Fruit fly (Drosophila melanogaster) whole organism, embryonic: ENCODE measurements around the gene DEF8.

ENCODE experiments used
- Asciz ChIP-seq: fragments of 200-800 bp; sonication (Bioruptor generic); optimal IDR thresholded peaks from 2 replicates; lab custom pipeline; 2017; ENCODE audit warnings: missing biosample characterization, mild to moderate bottlenecking, missing genetic modification characterization, missing genetic modification reagents
- Bdp1 ChIP-seq: fragments of 200-800 bp; sonication (Bioruptor generic); optimal IDR thresholded peaks from 3 replicates; lab custom pipeline; 2016; ENCODE audit warnings: missing biosample characterization, missing genetic modification characterization
- Bgb ChIP-seq: fragments of 200-800 bp; sonication (Bioruptor generic); IDR thresholded peaks from 2 replicates; pipeline ENCODE4 v1.3.6; 2022; ENCODE audit warnings: missing biosample characterization, missing genetic modification characterization; ENCODE audit not compliant: partially characterized antibody
- CG12104 ChIP-seq: fragments of 200-800 bp; sonication (Bioruptor generic); optimal IDR thresholded peaks from 3 replicates; lab custom pipeline; 2016; ENCODE audit warnings: missing biosample characterization, missing genetic modification characterization
- CG12219 ChIP-seq: fragments of 200-800 bp; sonication (Bioruptor generic); optimal IDR thresholded peaks from 3 replicates; lab custom pipeline; 2018; ENCODE audit warnings: missing biosample characterization, mild to moderate bottlenecking, missing genetic modification characterization
- CG12391 ChIP-seq: fragments of 200-800 bp; sonication (Bioruptor generic); optimal IDR thresholded peaks from 3 replicates; lab custom pipeline; 2018; ENCODE audit warnings: missing biosample characterization, mild to moderate bottlenecking, missing genetic modification characterization, moderate library complexity
- CG12659 ChIP-seq: fragments of 200-800 bp; sonication (Bioruptor generic); optimal IDR thresholded peaks from 3 replicates; lab custom pipeline; 2017; ENCODE audit warnings: mild to moderate bottlenecking, missing biosample characterization, missing genetic modification reagents, missing genetic modification characterization
- CG12744 ChIP-seq: fragments of 200-800 bp; sonication (Bioruptor generic); optimal IDR thresholded peaks from 2 replicates; lab custom pipeline; 2016; ENCODE audit warnings: missing biosample characterization, missing genetic modification characterization
- CG12769 ChIP-seq: fragments of 200-800 bp; sonication (Bioruptor generic); optimal IDR thresholded peaks from 2 replicates; lab custom pipeline; 2019; ENCODE audit warnings: missing biosample characterization, mild to moderate bottlenecking, missing genetic modification characterization, moderate library complexity
- CG14441 ChIP-seq: fragments of 200-800 bp; sonication (Bioruptor generic); IDR thresholded peaks from 2 replicates; pipeline ENCODE4 v1.3.6; 2022; ENCODE audit warnings: missing biosample characterization, missing genetic modification characterization
- CG14965 ChIP-seq: fragments of 200-800 bp; sonication (Bioruptor generic); optimal IDR thresholded peaks from 2 replicates; lab custom pipeline; 2016; ENCODE audit warnings: missing biosample characterization, missing genetic modification characterization, borderline replicate concordance
- CG15479 ChIP-seq: fragments of 200-800 bp; sonication (Bioruptor generic); optimal IDR thresholded peaks from 3 replicates; lab custom pipeline; 2019; ENCODE audit warnings: missing biosample characterization, mild to moderate bottlenecking, missing genetic modification characterization, moderate library complexity
- CG17328 ChIP-seq: fragments of 200-800 bp; sonication (Bioruptor generic); IDR thresholded peaks from 2 replicates; pipeline ENCODE4 v1.3.6; 2022; ENCODE audit warnings: missing biosample characterization, missing genetic modification characterization
- CG2678 ChIP-seq: fragments of 200-800 bp; sonication (Bioruptor generic); optimal IDR thresholded peaks from 3 replicates; lab custom pipeline; 2019; ENCODE audit warnings: missing biosample characterization, mild to moderate bottlenecking, missing genetic modification characterization, moderate library complexity
- CG31441 ChIP-seq: fragments of 200-800 bp; sonication (Bioruptor generic); IDR thresholded peaks from 2 replicates; pipeline ENCODE4 v1.3.6; 2022; ENCODE audit warnings: missing biosample characterization, missing genetic modification characterization
- CG32772 ChIP-seq: fragments of 200-800 bp; sonication (Bioruptor generic); IDR thresholded peaks from 2 replicates; pipeline ENCODE4 v1.3.6; 2022; ENCODE audit warnings: missing biosample characterization, missing genetic modification characterization
- CG4424 ChIP-seq: fragments of 200-800 bp; sonication (Bioruptor generic); optimal IDR thresholded peaks from 3 replicates; lab custom pipeline; 2016; ENCODE audit warnings: missing biosample characterization, missing genetic modification characterization
- CG6175 ChIP-seq: fragments of 200-800 bp; sonication (Bioruptor generic); IDR thresholded peaks from 3 replicates; pipeline ENCODE4 v1.3.6; 2022; ENCODE audit warnings: missing biosample characterization, missing genetic modification characterization
- CG6254 ChIP-seq: fragments of 200-800 bp; sonication (Bioruptor generic); optimal IDR thresholded peaks from 3 replicates; lab custom pipeline; 2017; ENCODE audit warnings: mild to moderate bottlenecking, missing biosample characterization, missing genetic modification reagents, missing genetic modification characterization
- Dip3 ChIP-seq: fragments of 200-800 bp; sonication (Bioruptor generic); optimal IDR thresholded peaks from 3 replicates; lab custom pipeline; 2016; ENCODE audit warnings: missing biosample characterization, missing genetic modification characterization
- Elba2 ChIP-seq: fragments of 200-800 bp; sonication (Bioruptor generic); optimal IDR thresholded peaks from 3 replicates; lab custom pipeline; 2016; ENCODE audit warnings: missing biosample characterization, missing genetic modification characterization
- GATAe ChIP-seq: fragments of 200-800 bp; sonication (Bioruptor generic); conservative IDR thresholded peaks from 2 replicates; pipeline ENCODE4 v1.3.6; 2022; ENCODE audit warnings: missing biosample characterization, missing genetic modification characterization
- Gug ChIP-seq: fragments of 200-800 bp; sonication (Bioruptor generic); IDR thresholded peaks from 4 replicates; pipeline ENCODE4 v1.3.6; 2022; ENCODE audit warnings: missing biosample characterization, missing genetic modification characterization
- Lpt ChIP-seq: fragments of >200 bp; optimal IDR thresholded peaks from 2 replicates; lab custom pipeline; 2018; ENCODE audit warnings: missing biosample characterization, missing genetic modification characterization
- Nf-YA ChIP-seq: fragments of 200-800 bp; sonication (Bioruptor generic); IDR thresholded peaks from 2 replicates; pipeline ENCODE4 v1.3.6; 2022; ENCODE audit warnings: missing biosample characterization, missing genetic modification characterization
- Nf-YB ChIP-seq: fragments of 200-800 bp; sonication (Bioruptor generic); optimal IDR thresholded peaks from 3 replicates; lab custom pipeline; 2019; ENCODE audit warnings: missing biosample characterization, mild to moderate bottlenecking, missing genetic modification characterization, moderate library complexity
- NfI ChIP-seq: fragments of 200-800 bp; sonication (Bioruptor generic); optimal IDR thresholded peaks from 3 replicates; lab custom pipeline; 2018; ENCODE audit warnings: missing biosample characterization, mild to moderate bottlenecking, missing genetic modification characterization, moderate library complexity
- Pdp1 ChIP-seq, 2 experiments: fragments of 200-800 bp; sonication (Bioruptor generic); optimal IDR thresholded peaks; 3 replicates each; lab custom pipeline; 2016; ENCODE audit warnings: missing biosample characterization in 2 of 2, missing genetic modification characterization in 2 of 2, mild to moderate bottlenecking in 1 of 2, moderate library complexity in 1 of 2
- Sry-β ChIP-seq: fragments of 200-800 bp; sonication (Bioruptor generic); optimal IDR thresholded peaks from 2 replicates; lab custom pipeline; 2018; ENCODE audit warnings: missing biosample characterization, mild to moderate bottlenecking, missing genetic modification characterization, moderate library complexity
- Xbp1 ChIP-seq: fragments of 200-800 bp; sonication (Bioruptor generic); optimal IDR thresholded peaks from 3 replicates; lab custom pipeline; 2016; ENCODE audit warnings: missing biosample characterization, mild to moderate bottlenecking, missing genetic modification characterization
- az2 ChIP-seq: fragments of 200-800 bp; sonication (Bioruptor generic); optimal IDR thresholded peaks from 3 replicates; lab custom pipeline; 2016; ENCODE audit warnings: missing biosample characterization, missing genetic modification characterization
- bab2 ChIP-seq: fragments of 200-800 bp; sonication (Bioruptor generic); optimal IDR thresholded peaks from 2 replicates; lab custom pipeline; 2016; ENCODE audit warnings: missing biosample characterization, missing genetic modification characterization
- br ChIP-seq: fragments of >200 bp; optimal IDR thresholded peaks from 2 replicates; lab custom pipeline; 2017
- ci ChIP-seq: fragments of 200-800 bp; sonication (Bioruptor generic); IDR thresholded peaks from 3 replicates; pipeline ENCODE4 v1.3.6; 2022; ENCODE audit warnings: missing biosample characterization, missing genetic modification characterization
- dpn ChIP-seq, 2 experiments: fragments of 200-800 bp; sonication (Bioruptor generic); optimal IDR thresholded peaks; 3 replicates each; lab custom pipeline; 2016; ENCODE audit warnings: missing biosample characterization in 2 of 2, missing genetic modification characterization in 2 of 2
- ems ChIP-seq: fragments of 200-800 bp; sonication (Bioruptor generic); optimal IDR thresholded peaks from 3 replicates; lab custom pipeline; 2016; ENCODE audit warnings: missing biosample characterization, missing genetic modification characterization
- fd102C ChIP-seq: fragments of 200-800 bp; sonication (Bioruptor generic); optimal IDR thresholded peaks from 2 replicates; lab custom pipeline; 2018; ENCODE audit warnings: missing biosample characterization, mild to moderate bottlenecking, missing genetic modification characterization, moderate library complexity
- hb ChIP-seq: fragments of 200-800 bp; sonication (Bioruptor generic); IDR thresholded peaks from 3 replicates; pipeline ENCODE4 v1.3.6; 2022; ENCODE audit warnings: missing biosample characterization, missing genetic modification characterization; ENCODE audit not compliant: partially characterized antibody
- hth ChIP-seq: fragments of >200 bp; optimal IDR thresholded peaks from 2 replicates; lab custom pipeline; 2017; ENCODE audit warnings: inconsistent platforms
- jumu ChIP-seq: fragments of 200-800 bp; sonication (Bioruptor generic); optimal IDR thresholded peaks from 3 replicates; lab custom pipeline; 2016; ENCODE audit warnings: missing biosample characterization, missing genetic modification characterization
- mam ChIP-seq: fragments of 200-800 bp; sonication (Bioruptor generic); optimal IDR thresholded peaks from 3 replicates; lab custom pipeline; 2016; ENCODE audit warnings: missing biosample characterization, missing genetic modification characterization
- nom ChIP-seq: fragments of 200-800 bp; sonication (Bioruptor generic); optimal IDR thresholded peaks from 2 replicates; lab custom pipeline; 2017; ENCODE audit warnings: missing biosample characterization, missing genetic modification characterization, mild to moderate bottlenecking, moderate library complexity, missing genetic modification reagents
- onecut ChIP-seq: fragments of 200-800 bp; sonication (Bioruptor generic); IDR thresholded peaks from 2 replicates; pipeline ENCODE4 v1.3.6; 2022; ENCODE audit warnings: missing biosample characterization, missing genetic modification characterization
- pho ChIP-seq: fragments of 200-800 bp; sonication (Bioruptor generic); optimal IDR thresholded peaks from 2 replicates; lab custom pipeline; 2016; ENCODE audit warnings: missing biosample characterization, missing genetic modification characterization
- repo ChIP-seq: fragments of 200-800 bp; sonication (Bioruptor generic); optimal IDR thresholded peaks from 2 replicates; lab custom pipeline; 2016; ENCODE audit warnings: missing biosample characterization, missing genetic modification characterization
- sens-2 ChIP-seq: fragments of 200-800 bp; sonication (Bioruptor generic); IDR thresholded peaks from 2 replicates; pipeline ENCODE4 v1.3.6; 2022; ENCODE audit warnings: missing biosample characterization, missing genetic modification characterization
- sisA ChIP-seq: fragments of 200-800 bp; sonication (Bioruptor generic); IDR thresholded peaks from 2 replicates; pipeline ENCODE4 v1.3.6; 2022; ENCODE audit warnings: missing biosample characterization, missing genetic modification characterization
- slp2 ChIP-seq: fragments of 200-800 bp; sonication (Bioruptor generic); optimal IDR thresholded peaks from 2 replicates; lab custom pipeline; 2016; ENCODE audit warnings: missing biosample characterization, missing genetic modification characterization
- tio ChIP-seq: fragments of 200-800 bp; sonication (Bioruptor generic); optimal IDR thresholded peaks from 2 replicates; lab custom pipeline; 2017; ENCODE audit warnings: missing biosample characterization, missing genetic modification characterization, inconsistent platforms
- tll ChIP-seq, 2 experiments: fragments of 200-800 bp in 1 of 2; fragments of >200 bp in 1 of 2; sonication (Bioruptor generic) in 1 of 2; optimal IDR thresholded peaks; 2 replicates each; lab custom pipeline; 2017 to 2019; ENCODE audit warnings: missing biosample characterization in 2 of 2, missing genetic modification characterization in 2 of 2, mild to moderate bottlenecking in 1 of 2, moderate library complexity in 1 of 2
- usp ChIP-seq: fragments of >200 bp; optimal IDR thresholded peaks from 2 replicates; lab custom pipeline; 2017; ENCODE audit warnings: missing biosample characterization, missing genetic modification characterization
- zen2 ChIP-seq: fragments of 200-800 bp; sonication (Bioruptor generic); IDR thresholded peaks from 3 replicates; pipeline ENCODE4 v1.3.6; 2022; ENCODE audit warnings: missing biosample characterization, missing genetic modification characterization; ENCODE audit not compliant: partially characterized antibody

DEF8 gene

dm6 chr3L:12163693-12164092, 31.7 kb downstream of the DEF8 start, which contains the start of gene CG9760 (continued):
- TF ChIP-seq onecut (GFP tag; lab: Robert Waterston, UW): no peak
- TF ChIP-seq Xbp1 (GFP tag; lab: Kevin White, UChicago): peak; percentile 18
- no peak for TF ChIP-seq slp2 (GFP tag; lab: Kevin White, UChicago)
- TF ChIP-seq ems (GFP tag; lab: Kevin White, UChicago): no peak
- no peak for TF ChIP-seq mam (GFP tag; lab: Kevin White, UChicago)
- no peak for TF ChIP-seq CG6175
- no peak for TF ChIP-seq CG12744 (GFP tag; lab: Kevin White, UChicago)
- no peak for TF ChIP-seq bab2 (GFP tag; lab: Kevin White, UChicago)
- no peak for TF ChIP-seq CG12769
- TF ChIP-seq Lpt (GFP tag; lab: Kevin White, UChicago): no peak
- no peak for TF ChIP-seq zen2 (GFP tag; lab: Robert Waterston, UW)
- no peak; the same call in 1 of the 2 replicates for TF ChIP-seq CG31441 (GFP tag; lab: Robert Waterston, UW)
- no peak for TF ChIP-seq Nf-YA (GFP tag; lab: Robert Waterston, UW)
- TF ChIP-seq Sry-β (GFP tag; lab: Kevin White, UChicago): no peak
- TF ChIP-seq nom (GFP tag; lab: Kevin White, UChicago): no peak
- TF ChIP-seq CG2678 (tag; lab: Kevin White, UChicago): no peak
- TF ChIP-seq CG15479 (GFP tag; lab: Kevin White, UChicago): no peak
- TF ChIP-seq fd102C (GFP tag; lab: Kevin White, UChicago): no peak
- no peak for TF ChIP-seq Pdp1 (GFP tag; optimal IDR thresholded peaks at IDR 0.05; lab: Kevin White, UChicago)
- no peak for TF ChIP-seq jumu (GFP tag; lab: Kevin White, UChicago)
- no peak for TF ChIP-seq az2 (GFP tag; lab: Kevin White, UChicago)
- TF ChIP-seq CG6254 (GFP tag; lab: Kevin White, UChicago): no peak
- no peak for TF ChIP-seq Nf-YB
- TF ChIP-seq hth (lab: Kevin White, UChicago): no peak
- TF ChIP-seq CG17328: peak; percentile 55
- TF ChIP-seq CG12104 (GFP tag; lab: Kevin White, UChicago): no peak
- TF ChIP-seq CG14441 (GFP tag; lab: Robert Waterston, UW): peak; percentile 47
- no peak for TF ChIP-seq CG12391 (tag; lab: Kevin White, UChicago)
- TF ChIP-seq br (lab: Kevin White, UChicago): no peak
- TF ChIP-seq NfI (GFP tag; lab: Kevin White, UChicago): no peak
- no peak for TF ChIP-seq dpn (GFP tag; optimal IDR thresholded peaks at IDR 0.05; lab: Kevin White, UChicago)
- no peak for TF ChIP-seq usp
- TF ChIP-seq CG32772 (GFP tag; lab: Robert Waterston, UW): peak; percentile 26; the same call in 1 of the 2 replicates
- TF ChIP-seq Bgb (GFP tag; lab: Robert Waterston, UW): no peak
- no peak for TF ChIP-seq repo (GFP tag; lab: Kevin White, UChicago)
- TF ChIP-seq hb (GFP tag; lab: Robert Waterston, UW): no peak
- TF ChIP-seq Bdp1 (GFP tag; lab: Kevin White, UChicago): no peak
- no peak for TF ChIP-seq Elba2 (GFP tag; lab: Kevin White, UChicago)
- TF ChIP-seq CG12219 (GFP tag; lab: Kevin White, UChicago): no peak
- no peak for TF ChIP-seq sens-2 (GFP tag; lab: Robert Waterston, UW)
- no peak for TF ChIP-seq Dip3 (GFP tag; lab: Kevin White, UChicago)
- TF ChIP-seq pho (GFP tag; lab: Kevin White, UChicago): no peak
- TF ChIP-seq ci: peak; percentile 67
- no peak for TF ChIP-seq CG12659 (GFP tag; lab: Kevin White, UChicago)
- peak; percentile 5; the same call in 1 of the 2 replicates for TF ChIP-seq sisA
- no peak for TF ChIP-seq Asciz (GFP tag; lab: Kevin White, UChicago)
- TF ChIP-seq CG14965 (GFP tag; lab: Kevin White, UChicago): no peak
- no peak for TF ChIP-seq CG4424 (GFP tag; lab: Kevin White, UChicago)
- no peak for TF ChIP-seq Gug (GFP tag; lab: Robert Waterston, UW)
- no peak for TF ChIP-seq GATAe (GFP tag; lab: Robert Waterston, UW)
- no peak for TF ChIP-seq tll (GFP tag; optimal IDR thresholded peaks at IDR 0.05; lab: Kevin White, UChicago)
- no peak for TF ChIP-seq tio (GFP tag; lab: Kevin White, UChicago)
